Fruit fly (Drosophila melanogaster) whole organism, prepupa: ENCODE data around the gene CG7202.

Experiments
- CG16779 ChIP-seq: fragments of 200-800 bp; sonication (Bioruptor generic); optimal IDR thresholded peaks from 3 replicates; lab custom pipeline; 2017; ENCODE audit warnings: missing biosample characterization, mild to moderate bottlenecking, missing genetic modification characterization
- CG31627 ChIP-seq: fragments of 200-800 bp; sonication (Bioruptor generic); optimal IDR thresholded peaks from 3 replicates; lab custom pipeline; 2016; ENCODE audit warnings: missing biosample characterization, missing genetic modification characterization
- dac ChIP-seq: fragments of 200-800 bp; sonication (Bioruptor generic); optimal IDR thresholded peaks from 2 replicates; lab custom pipeline; 2017; ENCODE audit warnings: missing biosample characterization, mild to moderate bottlenecking, missing genetic modification characterization
- dsx ChIP-seq: fragments of 200-800 bp; optimal IDR thresholded peaks from 3 replicates; lab custom pipeline; 2019; ENCODE audit warnings: missing biosample characterization, mild to moderate bottlenecking, missing genetic modification characterization, moderate library complexity; ENCODE audit not compliant: poor library complexity, severe bottlenecking
- ss ChIP-seq, 2 experiments: fragments of 200-800 bp; sonication (Bioruptor generic); optimal IDR thresholded peaks; 2 replicates in 1 of 2; 3 replicates in 1 of 2; lab custom pipeline; 2017 to 2018; ENCODE audit warnings: mild to moderate bottlenecking in 2 of 2, missing biosample characterization in 2 of 2, missing genetic modification characterization in 2 of 2, moderate library complexity in 1 of 2

DNA sequence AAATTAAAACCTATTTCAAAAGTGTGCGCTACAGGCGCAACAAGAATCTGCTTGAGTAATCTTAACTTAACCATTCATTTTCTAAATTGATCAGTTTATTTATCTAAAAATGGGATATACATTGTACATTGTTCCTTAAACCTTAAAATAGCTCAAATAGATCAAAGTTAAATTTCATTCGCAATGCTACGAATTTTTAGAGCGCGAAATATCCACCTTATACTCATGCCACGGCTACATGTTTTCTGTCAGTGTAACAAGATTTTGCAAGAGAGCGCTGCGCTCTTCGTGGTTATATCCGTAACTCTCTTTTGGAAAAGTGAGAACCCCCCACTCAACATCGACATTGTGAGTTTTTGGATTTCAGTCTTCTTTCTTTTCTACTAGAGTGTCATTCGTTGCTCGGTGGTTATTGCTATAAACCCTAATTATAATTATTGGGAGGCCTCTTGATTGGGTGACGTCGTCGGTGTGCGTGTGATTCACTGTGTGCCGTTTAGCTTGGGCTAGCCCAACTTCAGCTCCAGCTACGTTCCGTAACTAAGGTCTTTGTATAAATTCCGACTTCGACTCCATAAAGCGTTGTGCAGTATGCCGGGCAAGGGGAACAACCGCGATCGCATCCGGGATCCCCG lies 17.0 kb upstream of the CG7202 start:
- TF ChIP-seq dsx (GFP tag; lab: Kevin White, UChicago) (no peak), dac (peak; percentile 40), ss (GFP tag; optimal IDR thresholded peaks at IDR 0.05; lab: Kevin White, UChicago) (peak; percentile 0 to 27), CG31627 (GFP tag; lab: Kevin White, UChicago) (peak; percentile 58), CG16779 (tag; lab: Kevin White, UChicago) (no peak)
